Worm (Caenorhabditis elegans): ENCODE measurements around the gene cct-6.

DNA sequence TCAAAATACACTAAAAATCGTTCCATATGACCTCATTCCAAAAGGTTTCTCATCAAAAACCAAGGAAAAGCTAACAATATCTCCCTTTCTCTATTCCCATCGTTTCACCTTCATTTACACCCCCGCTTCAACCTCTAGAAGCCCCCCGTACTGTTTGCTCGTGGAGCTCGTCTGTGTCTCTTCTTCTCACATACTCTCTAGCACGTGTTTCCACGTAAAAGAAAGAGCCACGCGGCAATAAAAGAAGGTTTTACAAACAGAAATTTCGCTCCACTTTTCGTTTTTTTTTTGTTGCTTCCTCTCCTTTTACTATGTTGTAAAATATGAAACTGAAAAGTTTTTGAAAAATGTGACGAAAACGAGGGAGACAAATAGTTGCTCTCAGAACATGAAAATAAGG is 37.4 kb upstream of the cct-6 start:
- TF ChIP-seq ceh-24 (tag; optimal IDR thresholded peaks at IDR 0.05): no peak
- no peak for TF ChIP-seq syd-9 (tag; optimal IDR thresholded peaks at IDR 0.05)
- TF ChIP-seq pqm-1 (tag; optimal IDR thresholded peaks at IDR 0.05): no peak
- TF ChIP-seq rnt-1 (tag; optimal IDR thresholded peaks at IDR 0.05): no peak
- no peak for TF ChIP-seq C38D4.7 (GFP tag; optimal IDR thresholded peaks at IDR 0.05)

All from whole organism, late embryonic.